Fruit fly (Drosophila melanogaster): ENCODE results near the gene CG31248.

The CG31248 gene

DNA sequence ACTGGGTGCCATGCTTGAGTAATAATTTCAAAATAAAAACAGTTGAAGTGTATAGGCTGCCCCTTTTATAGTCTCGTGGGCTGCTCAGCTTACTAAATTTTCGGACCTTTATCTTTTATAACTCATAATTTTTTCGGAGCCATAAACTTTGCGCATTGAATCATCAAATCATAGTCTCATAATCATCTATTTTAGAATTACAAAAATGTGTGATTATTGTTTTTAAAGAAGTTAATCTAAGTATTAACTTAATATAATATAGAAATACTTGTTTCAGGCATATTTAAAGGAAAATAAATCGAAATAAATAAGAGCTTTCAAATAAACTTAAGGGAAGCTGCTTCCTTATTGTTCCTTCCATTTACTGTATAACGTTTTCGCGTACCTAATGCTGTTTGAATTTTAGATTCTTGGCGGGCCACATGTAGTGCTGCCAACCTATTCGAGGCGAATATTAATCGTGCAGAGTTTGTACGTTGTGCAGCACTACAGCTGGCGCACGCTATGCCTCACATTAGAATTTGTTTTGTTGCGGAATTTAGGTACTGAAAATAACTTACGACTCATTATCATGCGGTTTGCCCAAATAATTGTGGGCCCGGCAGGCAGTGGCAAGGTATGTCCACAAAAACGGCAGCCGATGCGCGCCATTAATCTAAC lies 15.3 kb downstream of the CG31248 start, which contains the start of the genes CG14610 and CG2656 (continued):
- TF ChIP-seq HHEX (GFP tag; optimal IDR thresholded peaks at IDR 0.05) (no peak), CG13894 (tag; optimal IDR thresholded peaks at IDR 0.05) (no peak), hbn (GFP tag; IDR thresholded peaks at IDR 0.05; ENCODE audit: partially characterized antibody) (peak; percentile 50), YL-1 (GFP tag; optimal IDR thresholded peaks at IDR 0.05) (peak; percentile 80), H15 (GFP tag; IDR thresholded peaks at IDR 0.05) (peak; percentile 48; the same call in 1 of the 3 replicates), gsb (GFP tag; IDR thresholded peaks at IDR 0.05) (no peak), CG2678 (tag; optimal IDR thresholded peaks at IDR 0.05) (no peak), CG9797 (GFP tag; optimal IDR thresholded peaks at IDR 0.05) (peak; percentile 39), Xrp1 (GFP tag; IDR thresholded peaks at IDR 0.05) (peak; percentile 73), CG13296 (GFP tag; optimal IDR thresholded peaks at IDR 0.05) (peak; percentile 36), gsb-n (tag; optimal IDR thresholded peaks at IDR 0.05) (peak; percentile 82), CG6683 (GFP tag; optimal IDR thresholded peaks at IDR 0.05) (peak; percentile 27), CG6813 (GFP tag; optimal IDR thresholded peaks at IDR 0.05) (no peak), lbe (GFP tag; optimal IDR thresholded peaks at IDR 0.05) (no peak), PHDP (tag; optimal IDR thresholded peaks at IDR 0.05) (peak; percentile 55), Sry-β (GFP tag; optimal IDR thresholded peaks at IDR 0.05) (no peak), CG2116 (GFP tag; optimal IDR thresholded peaks at IDR 0.05) (peak; percentile 69), CG4282 (GFP tag; optimal IDR thresholded peaks at IDR 0.05) (peak; percentile 76), CG7745 (tag; optimal IDR thresholded peaks at IDR 0.05) (no peak), CG10147 (GFP tag; optimal IDR thresholded peaks at IDR 0.05) (no peak), ttk (GFP tag; IDR thresholded peaks at IDR 0.05) (peak; percentile 57; the same call in 1 of the 2 replicates), CG7963 (GFP tag; IDR thresholded peaks at IDR 0.05; ENCODE audit: partially characterized antibody) (peak; percentile 49; the same call in 2 of the 3 replicates), ac (GFP tag; optimal IDR thresholded peaks at IDR 0.05) (no peak), Mrtf (GFP tag; IDR thresholded peaks at IDR 0.05) (0 out of 3 replicates have a peak, but pooled peaks have one; percentile 22), slbo (GFP tag; IDR thresholded peaks at IDR 0.05) (peak; percentile 89), trh (GFP tag; optimal IDR thresholded peaks at IDR 0.05) (no peak), CG2120 (GFP tag; optimal IDR thresholded peaks at IDR 0.05) (peak; percentile 92), Pdp1 (GFP tag; optimal IDR thresholded peaks at IDR 0.05) (peak; percentile 78 to 89), TFAM (GFP tag; optimal IDR thresholded peaks at IDR 0.05) (no peak), ewg (GFP tag; optimal IDR thresholded peaks at IDR 0.05) (peak; percentile 73), kni (GFP tag; optimal IDR thresholded peaks at IDR 0.05) (peak; percentile 5), kay (GFP tag; optimal IDR thresholded peaks at IDR 0.05) (peak; percentile 77), da (GFP tag; optimal IDR thresholded peaks at IDR 0.05) (peak; percentile 57), CG17912 (GFP tag; optimal IDR thresholded peaks at IDR 0.05) (peak; percentile 59), usp (GFP tag; optimal IDR thresholded peaks at IDR 0.05) (no peak), row (GFP tag; IDR thresholded peaks at IDR 0.05) (peak; percentile 48), vvl (GFP tag; IDR thresholded peaks at IDR 0.05) (peak; percentile 93), Gsc (GFP tag; IDR thresholded peaks at IDR 0.05) (no peak), CG10543 (GFP tag; optimal IDR thresholded peaks at IDR 0.05) (no peak), CG8924 (tag; optimal IDR thresholded peaks at IDR 0.05) (peak; percentile 42), jigr1 (GFP tag; IDR thresholded peaks at IDR 0.05) (no peak), NC2α (GFP tag; optimal IDR thresholded peaks at IDR 0.05) (peak; percentile 57), CG11247 (GFP tag; IDR thresholded peaks at IDR 0.05) (peak; percentile 64), Rx (GFP tag; IDR thresholded peaks at IDR 0.05) (peak; percentile 38; the same call in 1 of the 2 replicates), wdn (GFP tag; IDR thresholded peaks at IDR 0.05) (0 out of 2 replicates have a peak, but pooled peaks have one; percentile 44), B-H1 (GFP tag; IDR thresholded peaks at IDR 0.05) (peak; percentile 22; the same call in 1 of the 3 replicates), CG33557 (GFP tag; optimal IDR thresholded peaks at IDR 0.05) (peak; percentile 25), sqz (GFP tag; optimal IDR thresholded peaks at IDR 0.05) (no peak), tll (GFP tag; optimal IDR thresholded peaks at IDR 0.05) (no peak)

Data from whole organism, embryonic.